Fruit fly (Drosophila melanogaster) whole organism, pupa: ENCODE results near the gene Phyhd1.

Source experiments
- CG10348 ChIP-seq: fragments of 200-800 bp; sonication (Bioruptor generic); IDR thresholded peaks from 2 replicates; pipeline ENCODE4 v1.3.6; 2022; ENCODE audit warnings: missing biosample characterization, missing genetic modification characterization
- CG12605 ChIP-seq: fragments of 200-800 bp; sonication (Bioruptor generic); IDR thresholded peaks from 2 replicates; pipeline ENCODE4 v1.3.6; 2022; ENCODE audit warnings: missing biosample characterization, missing genetic modification characterization
- CG13204 ChIP-seq: fragments of 200-800 bp; sonication (Bioruptor generic); optimal IDR thresholded peaks from 2 replicates; lab custom pipeline; 2018; ENCODE audit warnings: missing biosample characterization, mild to moderate bottlenecking, missing genetic modification characterization, moderate library complexity
- CG14655 ChIP-seq: fragments of 200-800 bp; sonication (Bioruptor generic); optimal IDR thresholded peaks from 3 replicates; lab custom pipeline; 2017; ENCODE audit warnings: mild to moderate bottlenecking, missing biosample characterization, missing genetic modification reagents, missing genetic modification characterization
- CG15710 ChIP-seq: fragments of 200-800 bp; sonication (Bioruptor generic); optimal IDR thresholded peaks from 2 replicates; lab custom pipeline; 2018; ENCODE audit warnings: missing biosample characterization, mild to moderate bottlenecking, missing genetic modification characterization, moderate library complexity
- CG17806 ChIP-seq: fragments of 200-800 bp; sonication (Bioruptor generic); optimal IDR thresholded peaks from 2 replicates; lab custom pipeline; 2018; ENCODE audit warnings: missing biosample characterization, mild to moderate bottlenecking, missing genetic modification characterization, moderate library complexity
- CG32121 ChIP-seq: fragments of 200-800 bp; sonication (Bioruptor generic); IDR thresholded peaks from 2 replicates; pipeline ENCODE4 v1.3.6; 2022; ENCODE audit warnings: missing biosample characterization, missing genetic modification characterization
- CG34367 ChIP-seq: fragments of 200-800 bp; sonication (Bioruptor generic); optimal IDR thresholded peaks from 2 replicates; lab custom pipeline; 2018; ENCODE audit warnings: missing biosample characterization, mild to moderate bottlenecking, missing genetic modification characterization
- CG4496 ChIP-seq: fragments of 200-800 bp; sonication (Bioruptor generic); IDR thresholded peaks from 3 replicates; pipeline ENCODE4 v1.3.6; 2022; ENCODE audit warnings: missing biosample characterization, missing genetic modification characterization
- CG8159 ChIP-seq: fragments of 200-800 bp; sonication (Bioruptor generic); optimal IDR thresholded peaks from 3 replicates; lab custom pipeline; 2018; ENCODE audit warnings: missing biosample characterization, mild to moderate bottlenecking, missing genetic modification characterization, moderate library complexity
- CG8301 ChIP-seq: fragments of 200-800 bp; sonication (Bioruptor generic); optimal IDR thresholded peaks from 2 replicates; lab custom pipeline; 2018; ENCODE audit warnings: missing biosample characterization, mild to moderate bottlenecking, missing genetic modification characterization
- CG9948 ChIP-seq: fragments of 200-800 bp; sonication (Bioruptor generic); optimal IDR thresholded peaks from 2 replicates; lab custom pipeline; 2018; ENCODE audit warnings: missing biosample characterization, mild to moderate bottlenecking, missing genetic modification characterization, moderate library complexity
- D1 ChIP-seq: fragments of 200-800 bp; sonication (Bioruptor generic); optimal IDR thresholded peaks from 2 replicates; lab custom pipeline; 2018; ENCODE audit warnings: missing biosample characterization, mild to moderate bottlenecking, missing genetic modification characterization, moderate library complexity
- EcR ChIP-seq: fragments of 200-800 bp; sonication (Bioruptor generic); optimal IDR thresholded peaks from 3 replicates; lab custom pipeline; 2019; ENCODE audit warnings: missing biosample characterization, missing genetic modification characterization, mild to moderate bottlenecking, moderate library complexity, missing genetic modification reagents
- Ets98B ChIP-seq: fragments of 200-800 bp; sonication (Bioruptor generic); IDR thresholded peaks from 2 replicates; pipeline ENCODE4 v1.3.6; 2022; ENCODE audit warnings: missing biosample characterization, missing genetic modification characterization
- Pif1A ChIP-seq: fragments of 200-800 bp; sonication (Bioruptor generic); optimal IDR thresholded peaks from 3 replicates; lab custom pipeline; 2016; ENCODE audit warnings: missing biosample characterization, missing genetic modification characterization
- Pif1B ChIP-seq: fragments of 200-800 bp; sonication (Bioruptor generic); optimal IDR thresholded peaks from 3 replicates; lab custom pipeline; 2016; ENCODE audit warnings: missing biosample characterization, missing genetic modification characterization
- Snoo ChIP-seq: fragments of 200-800 bp; sonication (Bioruptor generic); optimal IDR thresholded peaks from 3 replicates; lab custom pipeline; 2017; ENCODE audit warnings: missing biosample characterization, mild to moderate bottlenecking, missing genetic modification characterization, inconsistent platforms
- fd96Ca ChIP-seq: fragments of 200-800 bp; sonication (Bioruptor generic); IDR thresholded peaks from 3 replicates; pipeline ENCODE4 v1.3.6; 2022; ENCODE audit warnings: missing biosample characterization, missing genetic modification characterization
- gl ChIP-seq: fragments of 200-800 bp; sonication (Bioruptor generic); optimal IDR thresholded peaks from 2 replicates; lab custom pipeline; 2018; ENCODE audit warnings: missing biosample characterization, mild to moderate bottlenecking, missing genetic modification characterization
- rn ChIP-seq: fragments of 200-800 bp; sonication (Bioruptor generic); IDR thresholded peaks from 2 replicates; pipeline ENCODE4 v1.3.6; 2022; ENCODE audit warnings: missing biosample characterization, missing genetic modification characterization

Gene Phyhd1

dm6 chr3R:10643077-10643784 lies 37.5 kb downstream of the Phyhd1 start:
- 0 out of 3 replicates have a peak, but pooled peaks have one; percentile 36 for TF ChIP-seq fd96Ca (GFP tag; lab: Robert Waterston, UW)
- no peak for TF ChIP-seq CG15710 (tag; lab: Kevin White, UChicago)
- no peak for TF ChIP-seq Ets98B
- no peak for TF ChIP-seq CG9948 (tag; lab: Kevin White, UChicago)
- no peak for TF ChIP-seq D1
- TF ChIP-seq CG8159 = peak; percentile 4
- TF ChIP-seq Pif1A = peak; percentile 10
- TF ChIP-seq CG13204 (GFP tag; lab: Kevin White, UChicago) = no peak
- no peak for TF ChIP-seq Snoo
- TF ChIP-seq, all 21 proteins: peak for 3

- no peak for TF ChIP-seq Pif1B (GFP tag; lab: Kevin White, UChicago)
- TF ChIP-seq CG34367 (tag; lab: Kevin White, UChicago) = no peak
- no peak for TF ChIP-seq Pif1A
- no peak for TF ChIP-seq CG10348 (GFP tag; lab: Robert Waterston, UW)
- TF ChIP-seq CG9948 (tag; lab: Kevin White, UChicago) = peak; percentile 18
- TF ChIP-seq CG8159 = peak; percentile 21
- peak; percentile 14 for TF ChIP-seq CG14655 (GFP tag; lab: Kevin White, UChicago)
- TF ChIP-seq CG17806 (tag; lab: Kevin White, UChicago) = peak; percentile 16
Measured at dm6 chr3R:10641284-10641683, 39.4 kb downstream of the Phyhd1 start.

dm6 chr3R:10640552-10641266 lies 40.0 kb downstream of the Phyhd1 start:
- no peak for TF ChIP-seq gl (tag; lab: Kevin White, UChicago)
- TF ChIP-seq CG4496 (GFP tag; lab: Robert Waterston, UW) = no peak
- no peak for TF ChIP-seq CG10348 (GFP tag; lab: Robert Waterston, UW)
- TF ChIP-seq Ets98B = no peak
- TF ChIP-seq CG17806 (tag; lab: Kevin White, UChicago) = no peak
- no peak for TF ChIP-seq CG9948 (tag; lab: Kevin White, UChicago)
- TF ChIP-seq D1 = no peak
- no peak for TF ChIP-seq Pif1B (GFP tag; lab: Kevin White, UChicago)
- no peak for TF ChIP-seq CG12605 (GFP tag; lab: Robert Waterston, UW)
- no peak for TF ChIP-seq rn (GFP tag; lab: Robert Waterston, UW)
- no peak for TF ChIP-seq CG8159
- TF ChIP-seq Snoo = no peak
- no peak for TF ChIP-seq CG8301 (tag; lab: Kevin White, UChicago)
- TF ChIP-seq EcR (GFP tag; lab: Kevin White, UChicago) = no peak

- no peak for TF ChIP-seq CG9948 (tag; lab: Kevin White, UChicago)
- TF ChIP-seq CG8159 = no peak
- TF ChIP-seq CG34367 (tag; lab: Kevin White, UChicago) = no peak
- TF ChIP-seq CG12605 (GFP tag; lab: Robert Waterston, UW) = no peak
- no peak for TF ChIP-seq gl (tag; lab: Kevin White, UChicago)
- TF ChIP-seq CG8301 (tag; lab: Kevin White, UChicago) = no peak
- TF ChIP-seq CG15710 (tag; lab: Kevin White, UChicago) = no peak
- no peak for TF ChIP-seq fd96Ca (GFP tag; lab: Robert Waterston, UW)
- no peak for TF ChIP-seq D1
- no peak for TF ChIP-seq Pif1B (GFP tag; lab: Kevin White, UChicago)
- no peak for TF ChIP-seq CG13204 (GFP tag; lab: Kevin White, UChicago)
Measured at dm6 chr3R:10639468-10639867, 41.3 kb downstream of the Phyhd1 start, which contains the start of gene hth. Gene hth, minus strand, starts transcription at chr3R:10639568.

- no peak for TF ChIP-seq CG4496 (GFP tag; lab: Robert Waterston, UW)
- TF ChIP-seq CG12605 (GFP tag; lab: Robert Waterston, UW) = no peak
- no peak for TF ChIP-seq fd96Ca (GFP tag; lab: Robert Waterston, UW)
- no peak for TF ChIP-seq CG8301 (tag; lab: Kevin White, UChicago)
- TF ChIP-seq CG34367 (tag; lab: Kevin White, UChicago) = no peak
- TF ChIP-seq rn (GFP tag; lab: Robert Waterston, UW) = no peak
- TF ChIP-seq Ets98B = no peak
- no peak for TF ChIP-seq Pif1A
- no peak for TF ChIP-seq CG8159
- no peak for TF ChIP-seq CG32121 (GFP tag; lab: Robert Waterston, UW)
- no peak for TF ChIP-seq CG14655 (GFP tag; lab: Kevin White, UChicago)
- TF ChIP-seq CG15710 (tag; lab: Kevin White, UChicago) = no peak
- TF ChIP-seq Snoo = no peak
- TF ChIP-seq CG13204 (GFP tag; lab: Kevin White, UChicago) = no peak
- TF ChIP-seq D1 = no peak
- no peak for TF ChIP-seq CG17806 (tag; lab: Kevin White, UChicago)
- no peak for TF ChIP-seq EcR (GFP tag; lab: Kevin White, UChicago)
- TF ChIP-seq CG9948 (tag; lab: Kevin White, UChicago) = no peak
Measured at dm6 chr3R:10638641-10639348, 41.9 kb downstream of the Phyhd1 start.
